Fruit fly (Drosophila melanogaster): ENCODE data around the gene mys.

mys gene

DNA sequence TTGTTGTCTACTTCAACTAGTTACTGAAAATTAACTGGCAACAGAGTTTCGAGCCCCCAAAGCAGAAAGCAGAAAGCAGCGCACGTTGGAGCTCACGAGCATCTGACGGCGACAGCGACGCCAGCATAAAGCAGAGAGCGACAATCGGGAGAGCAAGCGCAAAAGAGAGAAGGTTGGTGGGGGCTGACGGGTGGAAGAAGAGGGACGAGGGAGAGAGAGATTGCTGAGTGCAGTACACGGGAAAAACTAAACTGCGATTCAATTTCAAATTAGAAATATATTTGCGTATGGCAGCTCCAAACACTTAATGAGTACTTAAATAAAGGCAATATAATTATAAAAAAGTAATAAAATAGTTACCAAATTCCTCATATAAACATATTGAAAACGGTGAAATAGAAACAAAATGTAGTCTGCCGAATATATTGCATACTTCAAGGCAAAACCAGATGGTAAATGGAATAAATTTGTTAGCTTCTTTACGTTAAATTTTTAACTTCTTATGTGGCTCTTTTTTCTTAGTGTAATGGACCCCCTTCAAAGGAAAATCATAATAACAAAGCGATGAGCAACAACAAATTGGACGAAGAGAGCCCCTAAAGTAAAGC lies 30.7 kb downstream of the mys start (continued):
- TF ChIP-seq cyc (GFP tag; optimal IDR thresholded peaks at IDR 0.05) (peak; percentile 92), Ets21C (GFP tag; optimal IDR thresholded peaks at IDR 0.05) (peak; percentile 83), CG6163 (GFP tag; IDR thresholded peaks at IDR 0.05) (peak; percentile 93), CG10669 (GFP tag; optimal IDR thresholded peaks at IDR 0.05) (peak; percentile 95), CG15336 (GFP tag; IDR thresholded peaks at IDR 0.05) (peak; percentile 97), topi (GFP tag; optimal IDR thresholded peaks at IDR 0.05) (peak; percentile 96), CG11294 (GFP tag; IDR thresholded peaks at IDR 0.05) (peak; percentile 89; the same call in 1 of the 2 replicates), acj6 (GFP tag; optimal IDR thresholded peaks at IDR 0.05) (peak; percentile 96), CG11902 (GFP tag; optimal IDR thresholded peaks at IDR 0.05) (peak; percentile 87), fd59A (GFP tag; optimal IDR thresholded peaks at IDR 0.05) (peak; percentile 95), CG8119 (GFP tag; IDR thresholded peaks at IDR 0.05) (peak; percentile 97), esn (GFP tag; optimal IDR thresholded peaks at IDR 0.05) (peak; percentile 96), CG8319 (GFP tag; optimal IDR thresholded peaks at IDR 0.05) (peak; percentile 91), OdsH (GFP tag; optimal IDR thresholded peaks at IDR 0.05) (peak; percentile 96), achi (GFP tag; optimal IDR thresholded peaks at IDR 0.05) (peak; percentile 95), CG1621 (tag; optimal IDR thresholded peaks at IDR 0.05) (peak; percentile 91), salr (GFP tag; optimal IDR thresholded peaks at IDR 0.05) (peak; percentile 87 to 95), eg (GFP tag; IDR thresholded peaks at IDR 0.05) (peak; percentile 95), CG7368 (GFP tag; optimal IDR thresholded peaks at IDR 0.05) (peak; percentile 93)

DNA sequence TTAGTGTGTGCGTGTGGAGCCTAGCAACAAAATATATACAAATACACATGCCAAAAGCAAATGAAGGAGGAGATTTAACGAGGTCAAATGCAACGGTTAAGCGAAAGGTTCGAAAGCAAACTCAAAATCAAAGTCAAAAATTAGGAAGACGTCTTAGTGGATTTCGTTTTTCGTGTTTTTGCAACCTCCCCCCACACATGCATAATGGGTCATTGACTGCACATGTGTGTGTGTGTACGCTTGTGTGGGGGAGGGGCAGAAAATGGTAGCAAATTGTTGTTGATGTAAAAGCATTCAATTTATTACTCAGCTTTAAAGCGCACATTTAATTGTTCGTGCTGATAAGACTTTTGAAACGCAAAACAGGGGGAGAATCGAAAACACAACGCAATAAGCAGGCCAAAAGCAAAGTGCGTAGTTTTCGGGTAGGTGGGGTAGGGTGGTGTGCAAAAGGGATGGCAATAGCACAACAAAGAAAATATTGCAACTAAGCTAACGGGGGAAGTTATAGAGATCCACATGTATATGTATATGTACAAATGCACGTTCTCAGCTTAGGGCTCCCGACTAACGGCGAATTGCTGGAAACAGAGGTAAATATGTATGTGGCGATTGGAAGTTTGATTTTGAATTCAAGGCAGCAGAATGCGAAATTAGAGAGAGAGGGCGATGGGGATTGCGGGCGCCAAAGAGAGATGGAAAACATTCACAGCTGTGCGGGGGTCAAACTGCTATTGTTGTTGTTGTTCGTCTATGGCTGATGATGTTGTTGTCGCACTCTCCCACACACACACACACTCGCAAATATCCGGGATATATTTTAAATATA lies 31.7 kb downstream of the mys start:
- TF ChIP-seq CG7368 (GFP tag; optimal IDR thresholded peaks at IDR 0.05) = no peak
- peak; percentile 16 for TF ChIP-seq CG32006 (GFP tag; optimal IDR thresholded peaks at IDR 0.05)
- peak; percentile 30 for TF ChIP-seq CG6276 (GFP tag; optimal IDR thresholded peaks at IDR 0.05)
- 0 out of 3 replicates have a peak, but pooled peaks have one; percentile 32 for TF ChIP-seq eg (GFP tag; IDR thresholded peaks at IDR 0.05)
- TF ChIP-seq Hr4 (GFP tag; optimal IDR thresholded peaks at IDR 0.05) = peak; percentile 9
- TF ChIP-seq CG9139 (GFP tag; optimal IDR thresholded peaks at IDR 0.05) = peak; percentile 38
- TF ChIP-seq CG10631 (GFP tag; optimal IDR thresholded peaks at IDR 0.05) = no peak
- no peak for TF ChIP-seq dsx (GFP tag; optimal IDR thresholded peaks at IDR 0.05; ENCODE audit: poor library complexity, severe bottlenecking)
- 0 out of 3 replicates have a peak, but pooled peaks have one; percentile 17 for TF ChIP-seq CG6163 (GFP tag; IDR thresholded peaks at IDR 0.05)
- TF ChIP-seq Eip78C (GFP tag) = peak; percentile 77
- no peak for TF ChIP-seq CG11902 (GFP tag; optimal IDR thresholded peaks at IDR 0.05)
- no peak for TF ChIP-seq fkh (GFP tag; optimal IDR thresholded peaks at IDR 0.05)
- peak; percentile 11 for TF ChIP-seq CG8632 (GFP tag; optimal IDR thresholded peaks at IDR 0.05)
- peak; percentile 42 for TF ChIP-seq vri (GFP tag; optimal IDR thresholded peaks at IDR 0.05)
- peak; percentile 45 for TF ChIP-seq Smox (GFP tag; optimal IDR thresholded peaks at IDR 0.05)
- peak; percentile 59 for TF ChIP-seq Sox14 (GFP tag; optimal IDR thresholded peaks at IDR 0.05)
- TF ChIP-seq svp (GFP tag) = peak; percentile 91
- no peak for TF ChIP-seq CG11294 (GFP tag; IDR thresholded peaks at IDR 0.05)

DNA sequence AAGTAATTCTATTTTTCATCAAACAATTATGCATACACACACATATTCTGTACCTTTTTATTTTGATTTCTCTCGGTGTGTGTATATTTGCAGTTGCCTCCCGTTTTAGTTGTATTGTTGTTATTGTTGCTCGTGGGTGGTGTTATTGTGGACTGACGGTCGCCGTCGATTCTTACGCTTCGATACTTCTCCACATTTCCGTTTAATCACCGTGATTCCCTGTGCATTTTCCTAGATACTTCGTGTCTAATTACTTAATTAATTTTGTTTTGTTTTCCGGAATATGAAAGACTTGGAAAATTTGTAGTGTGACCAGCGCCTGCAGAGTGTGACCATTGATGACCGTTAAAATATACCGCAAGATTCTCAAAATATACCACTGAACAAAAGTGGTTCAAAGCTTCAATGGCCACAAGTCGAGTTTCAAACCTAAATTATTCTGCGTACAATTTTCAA lies 32.3 kb downstream of the mys start, which contains the start of gene UbcE2H:
Gene UbcE2H (minus strand): TSS at position 343 of the 456 bp plus-strand sequence.
- TF ChIP-seq Ets21C (GFP tag; optimal IDR thresholded peaks at IDR 0.05) (no peak), Sox15 (GFP tag; optimal IDR thresholded peaks at IDR 0.05) (no peak), CG7368 (GFP tag; optimal IDR thresholded peaks at IDR 0.05) (no peak), CG16779 (tag; optimal IDR thresholded peaks at IDR 0.05) (no peak), dsx (GFP tag; optimal IDR thresholded peaks at IDR 0.05; ENCODE audit: poor library complexity, severe bottlenecking) (no peak), Eip93F (GFP tag; optimal IDR thresholded peaks at IDR 0.05) (no peak), Hr38 (GFP tag; optimal IDR thresholded peaks at IDR 0.05) (no peak), CG6854 (GFP tag; optimal IDR thresholded peaks at IDR 0.05) (peak; percentile 12), fkh (GFP tag; optimal IDR thresholded peaks at IDR 0.05) (peak; percentile 65), CG31627 (GFP tag; optimal IDR thresholded peaks at IDR 0.05) (no peak), CG34406 (GFP tag; optimal IDR thresholded peaks at IDR 0.05) (no peak), svp (GFP tag) (peak; percentile 72), Sox102F (GFP tag; optimal IDR thresholded peaks at IDR 0.05) (no peak), CG6276 (GFP tag; optimal IDR thresholded peaks at IDR 0.05) (no peak), CG32006 (GFP tag; optimal IDR thresholded peaks at IDR 0.05) (no peak), esn (GFP tag; optimal IDR thresholded peaks at IDR 0.05) (peak; percentile 6), CG1621 (tag; optimal IDR thresholded peaks at IDR 0.05) (peak; percentile 44), CG10631 (GFP tag; optimal IDR thresholded peaks at IDR 0.05) (no peak), OdsH (GFP tag; optimal IDR thresholded peaks at IDR 0.05) (no peak), CG8119 (GFP tag; IDR thresholded peaks at IDR 0.05) (no peak), CG3032 (tag; optimal IDR thresholded peaks at IDR 0.05) (no peak), CG6808 (GFP tag; optimal IDR thresholded peaks at IDR 0.05) (no peak), CG11902 (GFP tag; optimal IDR thresholded peaks at IDR 0.05) (no peak), CG6163 (GFP tag; IDR thresholded peaks at IDR 0.05) (no peak), Hr4 (GFP tag; optimal IDR thresholded peaks at IDR 0.05) (no peak), Gug (GFP tag; IDR thresholded peaks at IDR 0.05) (no peak), achi (GFP tag; optimal IDR thresholded peaks at IDR 0.05) (peak; percentile 20)

All from whole organism, prepupa.